Worm (Caenorhabditis elegans) whole organism, young adult: ENCODE data around the gene arrd-23.
A peak's percentile ranks its signal among the peaks of the same experiment; 100 is the strongest.

ENCODE experiments used
- B0035.1 ChIP-seq: sonication (generic microtip); optimal IDR thresholded peaks from 2 replicates; lab custom pipeline; 2016; ENCODE audit warnings: missing genetic modification characterization, mild to moderate bottlenecking, missing compliant biosample characterization, missing genotype, missing genetic modification reagents
- C17E4.6 ChIP-seq: fragments of 200-800 bp; sonication (Bioruptor generic); IDR thresholded peaks from 2 replicates; pipeline ENCODE4 v1.3.6; 2022; ENCODE audit warnings: missing genetic modification reagents, missing genetic modification characterization, missing compliant biosample characterization
- F22D6.2 ChIP-seq: sonication (generic microtip); optimal IDR thresholded peaks from 2 replicates; lab custom pipeline; 2016; ENCODE audit warnings: mild to moderate bottlenecking, missing genetic modification characterization, missing compliant biosample characterization
- F39B2.1 ChIP-seq: fragments of 200-800 bp; sonication (Bioruptor generic); IDR thresholded peaks from 2 replicates; pipeline ENCODE4 v1.3.6; 2022; ENCODE audit warnings: missing genetic modification reagents, missing genetic modification characterization, missing compliant biosample characterization
- F49E8.2 ChIP-seq: sonication (generic microtip); optimal IDR thresholded peaks from 3 replicates; lab custom pipeline; 2017; ENCODE audit warnings: missing genetic modification characterization, mild to moderate bottlenecking, missing compliant biosample characterization, antibody characterized with exemption, moderate library complexity; ENCODE audit not compliant: insufficient read depth
- F57C9.4 ChIP-seq: sonication (generic microtip); optimal IDR thresholded peaks from 2 replicates; lab custom pipeline; 2017; ENCODE audit warnings: mild to moderate bottlenecking, missing genetic modification characterization, missing compliant biosample characterization
- Y56A3A.18 ChIP-seq: fragments of 200-800 bp; sonication (Bioruptor generic); IDR thresholded peaks from 2 replicates; pipeline ENCODE4 v1.3.6; 2022; ENCODE audit warnings: missing genetic modification reagents, missing genetic modification characterization, missing compliant biosample characterization
- Y95B8A.8 ChIP-seq: fragments of 200-800 bp; sonication (Bioruptor generic); IDR thresholded peaks from 2 replicates; pipeline ENCODE4 v1.3.6; 2022; ENCODE audit warnings: missing genetic modification reagents, missing genetic modification characterization, missing compliant biosample characterization
- aptf-3 ChIP-seq: fragments of 200-800 bp; sonication (Bioruptor generic); IDR thresholded peaks from 2 replicates; pipeline ENCODE4 v1.3.6; 2022; ENCODE audit warnings: missing genetic modification characterization, missing compliant biosample characterization
- athp-1 ChIP-seq: sonication (generic microtip); optimal IDR thresholded peaks from 2 replicates; lab custom pipeline; 2017; ENCODE audit warnings: mild to moderate bottlenecking, missing genetic modification characterization, missing compliant biosample characterization
- chd-7 ChIP-seq: sonication (generic microtip); optimal IDR thresholded peaks from 2 replicates; lab custom pipeline; 2016; ENCODE audit warnings: mild to moderate bottlenecking, missing genetic modification characterization, moderate library complexity, missing compliant biosample characterization
- egl-44 ChIP-seq: fragments of 200-800 bp; sonication (Bioruptor generic); IDR thresholded peaks from 2 replicates; pipeline ENCODE4 v1.3.6; 2022; ENCODE audit warnings: missing genetic modification reagents, missing genetic modification characterization, missing compliant biosample characterization
- egrh-3 ChIP-seq: fragments of 200-800 bp; sonication (Bioruptor generic); IDR thresholded peaks from 2 replicates; pipeline ENCODE4 v1.3.6; 2022; ENCODE audit warnings: missing genetic modification reagents, missing genetic modification characterization, missing compliant biosample characterization
- ets-4 ChIP-seq: fragments of 200-800 bp; sonication (Bioruptor generic); optimal IDR thresholded peaks from 2 replicates; lab custom pipeline; 2018; ENCODE audit warnings: mild to moderate bottlenecking, missing genetic modification characterization, missing compliant biosample characterization
- hmg-1.2 ChIP-seq: fragments of 200-800 bp; sonication (Bioruptor generic); IDR thresholded peaks from 2 replicates; pipeline ENCODE4 v1.3.6; 2022; ENCODE audit warnings: missing genetic modification reagents, missing genetic modification characterization, missing compliant biosample characterization
- lin-35 ChIP-seq, 3 experiments: fragments of 150-350 bp in 2 of 3; sonication (generic microtip) in 1 of 3; optimal IDR thresholded peaks; 2 replicates each; lab custom pipeline; 2014 to 2018; ENCODE audit warnings: missing biosample characterization in 3 of 3, missing genetic modification characterization in 3 of 3, missing genetic modification reagents in 3 of 3
- lin-54 ChIP-seq: fragments of 200-800 bp; sonication (Bioruptor generic); optimal IDR thresholded peaks from 2 replicates; lab custom pipeline; 2018; ENCODE audit warnings: mild to moderate bottlenecking, missing genetic modification characterization, missing compliant biosample characterization
- madf-3 ChIP-seq: fragments of 200-800 bp; sonication (Bioruptor generic); IDR thresholded peaks from 2 replicates; pipeline ENCODE4 v1.3.6; 2022; ENCODE audit warnings: missing genetic modification reagents, missing genetic modification characterization, missing compliant biosample characterization
- madf-6 ChIP-seq: fragments of 200-800 bp; sonication (Bioruptor generic); IDR thresholded peaks from 2 replicates; pipeline ENCODE4 v1.3.6; 2022; ENCODE audit warnings: missing genetic modification reagents, missing genetic modification characterization, missing compliant biosample characterization
- madf-8 ChIP-seq: fragments of 200-800 bp; sonication (Bioruptor generic); conservative IDR thresholded peaks from 2 replicates; pipeline ENCODE4 v1.3.6; 2022; ENCODE audit warnings: missing genetic modification reagents, missing genetic modification characterization, missing compliant biosample characterization
- mcd-1 ChIP-seq: fragments of 200-800 bp; sonication (Bioruptor generic); IDR thresholded peaks from 2 replicates; pipeline ENCODE4 v1.3.6; 2022; ENCODE audit warnings: missing genetic modification reagents, missing genetic modification characterization, missing compliant biosample characterization
- mxl-1 ChIP-seq: sonication (generic microtip); optimal IDR thresholded peaks from 2 replicates; lab custom pipeline; 2016; ENCODE audit warnings: missing genetic modification characterization, missing compliant biosample characterization
- nfyb-1 ChIP-seq: fragments of 200-800 bp; sonication (Bioruptor generic); IDR thresholded peaks from 2 replicates; pipeline ENCODE4 v1.3.6; 2022; ENCODE audit warnings: missing genetic modification reagents, missing genetic modification characterization, missing compliant biosample characterization
- nhr-80 ChIP-seq: sonication (generic microtip); optimal IDR thresholded peaks from 2 replicates; lab custom pipeline; 2016; ENCODE audit warnings: missing genetic modification characterization, missing compliant biosample characterization
- sdz-38 ChIP-seq: sonication (generic microtip); optimal IDR thresholded peaks from 2 replicates; lab custom pipeline; 2016; ENCODE audit warnings: missing genotype, missing genetic modification characterization, missing compliant biosample characterization
- somi-1 ChIP-seq: fragments of 200-800 bp; sonication (Bioruptor generic); optimal IDR thresholded peaks from 2 replicates; lab custom pipeline; 2018; ENCODE audit warnings: mild to moderate bottlenecking, missing genetic modification characterization, missing compliant biosample characterization
- tbx-9 ChIP-seq: sonication (generic microtip); optimal IDR thresholded peaks from 2 replicates; lab custom pipeline; 2016; ENCODE audit warnings: borderline replicate concordance, missing genetic modification characterization, inconsistent platforms, missing compliant biosample characterization
- unc-130 ChIP-seq: sonication (generic microtip); optimal IDR thresholded peaks from 2 replicates; lab custom pipeline; 2016; ENCODE audit warnings: missing genetic modification reagents, missing genetic modification characterization, missing compliant biosample characterization

Gene arrd-23

ce11 chrX:4899623-4900022 is 13.9 kb downstream of the arrd-23 start (continued):
- peak; percentile 76 for TF ChIP-seq egrh-3 (GFP tag; lab: Robert Waterston, UW)
- TF ChIP-seq F57C9.4 (tag; lab: Kevin White, UChicago) = no peak
- TF ChIP-seq mcd-1 (GFP tag; lab: Robert Waterston, UW) = 0 out of 2 replicates have a peak, but pooled peaks have one; percentile 23
- no peak for TF ChIP-seq F49E8.2
- peak; percentile 42; the same call in 1 of the 2 replicates for TF ChIP-seq hmg-1.2 (GFP tag; lab: Robert Waterston, UW)
- TF ChIP-seq chd-7 (tag; lab: Kevin White, UChicago) = peak; percentile 43

ce11 chrX:4900685-4901084 is 14.9 kb downstream of the arrd-23 start, which contains the start of gene T07F12.4:
T07F12.4 (minus strand) TSS chrX:4900814.
- no peak for TF ChIP-seq athp-1 (tag; lab: Kevin White, UChicago)

ce11 chrX:4901974-4902373 is 16.2 kb downstream of the arrd-23 start:
- TF ChIP-seq aptf-3 (GFP tag; lab: Robert Waterston, UW) (no peak), lin-54 (GFP tag; lab: Kevin White, UChicago) (no peak), F22D6.2 (tag; lab: Kevin White, UChicago) (no peak), egl-44 (no peak), lin-35 (GFP tag; optimal IDR thresholded peaks at IDR 0.05; lab: Kevin White, UChicago) (peak in 1 of 3 experiments; percentile 6), unc-130 (GFP tag; lab: Kevin White, UChicago) (no peak), C17E4.6 (GFP tag; lab: Robert Waterston, UW) (no peak)

ce11 chrX:4902376-4902775 is 16.6 kb downstream of the arrd-23 start:
- no peak for TF ChIP-seq ets-4 (GFP tag; lab: Kevin White, UChicago)

ce11 chrX:4905804-4906203 is 20.1 kb downstream of the arrd-23 start, which contains the start of gene K05B2.2:
K05B2.2 (plus strand) TSS chrX:4906081.
- no peak for TF ChIP-seq F39B2.1 (GFP tag; lab: Robert Waterston, UW)
- no peak for TF ChIP-seq B0035.1
- no peak for TF ChIP-seq tbx-9 (tag; lab: Kevin White, UChicago)
- no peak for TF ChIP-seq mxl-1 (tag; lab: Kevin White, UChicago)
- TF ChIP-seq sdz-38 = no peak
- no peak for TF ChIP-seq Y95B8A.8 (GFP tag; lab: Robert Waterston, UW)
- peak; percentile 77 for TF ChIP-seq nhr-80 (tag; lab: Kevin White, UChicago)
- TF ChIP-seq somi-1 (GFP tag; lab: Kevin White, UChicago) = no peak
- TF ChIP-seq madf-6 (GFP tag; lab: Robert Waterston, UW) = no peak

DNA sequence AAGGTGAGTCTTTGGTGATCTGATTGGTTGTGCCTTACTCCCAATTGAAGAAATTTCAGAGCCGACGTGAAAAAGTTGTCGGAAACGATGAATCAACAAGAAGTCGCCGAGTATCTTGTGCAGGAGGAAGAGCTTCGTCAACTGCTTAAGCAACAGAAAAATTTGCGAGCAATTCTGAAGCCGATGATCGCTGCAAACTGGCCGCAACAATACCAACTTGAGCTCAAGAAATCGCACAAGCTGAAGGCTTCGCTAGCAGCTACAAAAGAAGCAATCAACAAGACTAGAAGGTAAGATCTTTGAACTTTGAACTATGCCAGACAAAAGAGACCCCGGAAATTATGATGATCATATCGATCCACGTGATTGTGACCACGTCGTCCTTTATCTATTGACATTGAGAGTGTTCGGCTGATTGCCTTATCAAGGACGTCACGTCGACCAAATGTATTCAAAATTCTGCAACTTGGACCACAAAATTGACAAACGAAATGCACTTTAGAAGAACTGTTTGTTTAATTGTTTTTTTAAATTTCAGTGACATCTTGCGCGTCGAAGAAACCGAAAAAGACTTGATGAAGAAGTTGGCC is 25.6 kb downstream of the arrd-23 start:
- TF ChIP-seq madf-3 (GFP tag; lab: Robert Waterston, UW) (0 out of 2 replicates have a peak, but pooled peaks have one; percentile 61), madf-8 (GFP tag; lab: Robert Waterston, UW) (no peak), egrh-3 (GFP tag; lab: Robert Waterston, UW) (no peak), Y56A3A.18 (GFP tag; lab: Robert Waterston, UW) (no peak), chd-7 (tag; lab: Kevin White, UChicago) (peak; percentile 1), nfyb-1 (no peak)
